Worm (Caenorhabditis elegans) whole organism, L3 larva: ENCODE results near the gene nspf-3.
"Not testable (repeated sequence)": the region's sequence is repeated elsewhere in the genome, so short reads cannot be mapped to it uniquely, and the experiment has no call there.

Experiments used
- R02D3.7 ChIP-seq: fragments of 150-350 bp; optimal IDR thresholded peaks from 2 replicates; lab custom pipeline; 2014; ENCODE audit warnings: missing biosample characterization, missing genetic modification characterization
- ceh-16 ChIP-seq: sonication (generic microtip); optimal IDR thresholded peaks from 2 replicates; lab custom pipeline; 2017; ENCODE audit warnings: missing biosample characterization, missing genetic modification characterization
- ceh-28 ChIP-seq: fragments of 150-350 bp; optimal IDR thresholded peaks from 2 replicates; lab custom pipeline; 2014; ENCODE audit warnings: missing biosample characterization, missing genetic modification reagents, missing genetic modification characterization
- daf-12 ChIP-seq: fragments of 150-350 bp; optimal IDR thresholded peaks from 2 replicates; lab custom pipeline; 2014; ENCODE audit warnings: missing biosample characterization, missing genetic modification reagents, missing genetic modification characterization
- egl-27 ChIP-seq: sonication (generic microtip); optimal IDR thresholded peaks from 4 replicates; lab custom pipeline; 2017; ENCODE audit warnings: missing biosample characterization, missing genetic modification reagents, missing genetic modification characterization
- elt-1 ChIP-seq: fragments of 150-350 bp; optimal IDR thresholded peaks from 2 replicates; lab custom pipeline; 2014; ENCODE audit warnings: missing biosample characterization, missing genetic modification characterization
- elt-3 ChIP-seq, 3 experiments: fragments of 150-350 bp in 1 of 3; sonication (generic microtip) in 2 of 3; optimal IDR thresholded peaks; 2 replicates in 2 of 3; 4 replicates in 1 of 3; lab custom pipeline; 2014 to 2017; ENCODE audit warnings: missing biosample characterization in 3 of 3, missing genetic modification characterization in 3 of 3
- fkh-2 ChIP-seq: fragments of 150-350 bp; optimal IDR thresholded peaks from 2 replicates; lab custom pipeline; 2014; ENCODE audit warnings: missing biosample characterization, missing genetic modification reagents, missing genetic modification characterization
- fos-1 ChIP-seq: fragments of 150-350 bp; optimal IDR thresholded peaks from 2 replicates; lab custom pipeline; 2014; ENCODE audit warnings: missing biosample characterization, missing genetic modification characterization
- hmg-11 ChIP-seq: sonication (generic microtip); optimal IDR thresholded peaks from 2 replicates; lab custom pipeline; 2016; ENCODE audit warnings: missing genetic modification characterization, missing compliant biosample characterization
- lin-39 ChIP-seq: fragments of 150-350 bp; optimal IDR thresholded peaks from 2 replicates; lab custom pipeline; 2018; ENCODE audit warnings: missing biosample characterization, missing genetic modification reagents, missing genetic modification characterization
- lsy-12 ChIP-seq: sonication (generic microtip); optimal IDR thresholded peaks from 2 replicates; lab custom pipeline; 2016; ENCODE audit warnings: mild to moderate bottlenecking, missing genetic modification characterization, missing compliant biosample characterization
- mml-1 ChIP-seq: fragments of 150-350 bp; sonication (generic microtip); optimal IDR thresholded peaks from 3 replicates; lab custom pipeline; 2014; ENCODE audit warnings: missing biosample characterization, missing genetic modification characterization
- nfya-1 ChIP-seq: sonication (generic microtip); optimal IDR thresholded peaks from 2 replicates; lab custom pipeline; 2017; ENCODE audit warnings: missing genetic modification characterization, mild to moderate bottlenecking, missing compliant biosample characterization, antibody characterized with exemption, moderate library complexity; ENCODE audit not compliant: insufficient read depth
- nhr-25 ChIP-seq: sonication (generic microtip); optimal IDR thresholded peaks from 2 replicates; lab custom pipeline; 2017; ENCODE audit warnings: missing biosample characterization, missing genetic modification characterization
- nhr-43 ChIP-seq: sonication (generic microtip); optimal IDR thresholded peaks from 2 replicates; lab custom pipeline; 2016; ENCODE audit warnings: mild to moderate bottlenecking, missing genetic modification characterization, missing compliant biosample characterization; ENCODE audit not compliant: poor library complexity, severe bottlenecking
- nhr-76 ChIP-seq: fragments of 150-350 bp; sonication (generic microtip); optimal IDR thresholded peaks from 5 replicates; lab custom pipeline; 2014; ENCODE audit warnings: missing biosample characterization, missing genetic modification characterization
- pha-4 ChIP-seq: fragments of 150-350 bp; optimal IDR thresholded peaks from 2 replicates; lab custom pipeline; 2014; ENCODE audit warnings: missing biosample characterization, missing genetic modification reagents, missing genetic modification characterization
- skn-1 ChIP-seq: fragments of 150-350 bp; optimal IDR thresholded peaks from 2 replicates; lab custom pipeline; 2014; ENCODE audit warnings: missing biosample characterization, missing genetic modification characterization
- snpc-4 ChIP-seq: fragments of 150-350 bp; optimal IDR thresholded peaks from 2 replicates; lab custom pipeline; 2014; ENCODE audit warnings: missing biosample characterization, missing genetic modification characterization
- ztf-4 ChIP-seq: fragments of 150-350 bp; optimal IDR thresholded peaks from 2 replicates; lab custom pipeline; 2014; ENCODE audit warnings: missing biosample characterization, missing genetic modification characterization

nspf-3 gene

ce11 chrII:2649539-2649938, 40.4 kb downstream of the nspf-3 start, which contains the start of the genes F22E5.13 and F22E5.6:
TSS of gene F22E5.13 (minus strand) at chrII:2649639.
TSS of gene F22E5.6 (plus strand) at chrII:2649835.
- TF ChIP-seq ceh-28 (tag; lab: Kevin White, UChicago) = no peak
- TF ChIP-seq fkh-2 (tag; lab: Kevin White, UChicago) = no peak
- TF ChIP-seq nhr-25 (tag; lab: Kevin White, UChicago) = no peak
- TF ChIP-seq egl-27 = no peak
- TF ChIP-seq ceh-16 (tag; lab: Kevin White, UChicago) = no peak
- TF ChIP-seq elt-3 (tag; optimal IDR thresholded peaks at IDR 0.05; lab: Kevin White, UChicago) = no peak

- no peak for TF ChIP-seq mml-1 (tag; lab: Kevin White, UChicago)
- TF ChIP-seq skn-1 (tag; lab: Kevin White, UChicago) = no peak
- peak; percentile 34 for TF ChIP-seq hmg-11 (tag; lab: Kevin White, UChicago)
- peak; percentile 51 for TF ChIP-seq nfya-1 (tag; lab: Kevin White, UChicago)
- peak; percentile 43 for TF ChIP-seq pha-4 (tag; lab: Kevin White, UChicago)
- TF ChIP-seq elt-1 (tag; lab: Kevin White, UChicago) = no peak
- peak; percentile 7 for TF ChIP-seq snpc-4
These were observed 41.0 kb downstream of the nspf-3 start for ce11 chrII:2649015-2649414.

ce11 chrII:2646756-2647155, 43.2 kb downstream of the nspf-3 start, which contains the start of gene F22E5.12:
TSS of gene F22E5.12 (minus strand) at chrII:2646856.
- not testable (repeated sequence) for TF ChIP-seq R02D3.7 (tag; lab: Kevin White, UChicago); fos-1; nhr-43 (tag; lab: Kevin White, UChicago)
- TF ChIP-seq, all 47 proteins: peak for 0; not testable (repeated sequence) for 47

- TF ChIP-seq lsy-12 (tag; lab: Kevin White, UChicago) = no peak
- no peak for TF ChIP-seq nhr-25 (tag; lab: Kevin White, UChicago)
- no peak for TF ChIP-seq ceh-16 (tag; lab: Kevin White, UChicago)
These were observed 45.5 kb downstream of the nspf-3 start, which contains the start of gene F22E5.11 for ce11 chrII:2644498-2644897. TSS of gene F22E5.11 (minus strand) at chrII:2644598.

ce11 chrII:2641777-2642176, 48.2 kb downstream of the nspf-3 start, which contains the start of gene F22E5.7:
TSS of gene F22E5.7 (plus strand) at chrII:2642077.
- no peak for TF ChIP-seq fos-1
- TF ChIP-seq nhr-76 (tag; lab: Kevin White, UChicago) = no peak
- no peak for TF ChIP-seq elt-1 (tag; lab: Kevin White, UChicago)
- TF ChIP-seq lin-39 (tag; lab: Kevin White, UChicago) = no peak
- no peak for TF ChIP-seq daf-12 (tag; lab: Kevin White, UChicago)

ce11 chrII:2640982-2641381, 49.0 kb downstream of the nspf-3 start, which contains the start of gene F22E5.23:
TSS of gene F22E5.23 (plus strand) at chrII:2641282.
- TF ChIP-seq ceh-28 (tag; lab: Kevin White, UChicago) (no peak), fkh-2 (tag; lab: Kevin White, UChicago) (no peak), ztf-4 (no peak)
